Fruit fly (Drosophila melanogaster) whole organism, wandering third instar larva: ENCODE measurements around the gene sdt.

Experiments used
- CG9705 ChIP-seq: fragments of 200-800 bp; sonication (Bioruptor generic); optimal IDR thresholded peaks from 2 replicates; lab custom pipeline; 2018; ENCODE audit warnings: missing biosample characterization, mild to moderate bottlenecking, missing genetic modification characterization
- fru ChIP-seq: fragments of 200-800 bp; sonication (Bioruptor generic); optimal IDR thresholded peaks from 3 replicates; lab custom pipeline; 2016; ENCODE audit warnings: missing biosample characterization, mild to moderate bottlenecking, missing genetic modification characterization

DNA sequence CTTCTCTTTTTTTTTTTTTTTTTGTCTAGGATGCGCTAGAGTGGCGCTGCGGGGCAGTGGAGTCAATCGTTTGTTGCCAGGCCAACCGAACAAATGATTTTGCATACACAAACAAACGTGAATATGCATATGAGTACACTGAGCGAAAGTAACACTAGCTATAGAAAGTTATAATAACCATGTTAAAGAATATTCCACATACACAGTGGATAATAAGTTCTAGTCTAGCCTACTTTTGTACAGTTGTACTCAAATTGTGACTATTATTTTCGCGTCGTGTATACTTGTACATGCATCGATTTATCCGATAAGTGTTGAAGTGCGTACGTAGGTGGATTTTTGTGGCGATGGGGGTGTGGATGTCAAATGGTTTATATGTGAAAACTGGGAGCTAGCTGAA is 28.7 kb downstream of the sdt start:
- TF ChIP-seq fru = no peak
- TF ChIP-seq CG9705 (GFP tag; lab: Kevin White, UChicago) = no peak
